Worm (Caenorhabditis elegans) whole organism, L4 larva: ENCODE measurements around the gene F09D12.2.

Source experiments
- ZK546.5 ChIP-seq, 2 experiments: sonication (generic microtip); optimal IDR thresholded peaks; 2 replicates each; lab custom pipeline; 2017; ENCODE audit warnings: missing biosample characterization in 2 of 2, missing genetic modification characterization in 2 of 2
- ama-1 ChIP-seq: fragments of 150-350 bp; optimal IDR thresholded peaks from 2 replicates; lab custom pipeline; 2014; ENCODE audit warnings: inconsistent platforms, mixed read lengths
- dmd-8 ChIP-seq: fragments of 200-800 bp; sonication (Bioruptor generic); IDR thresholded peaks from 2 replicates; pipeline ENCODE4 v1.3.6; 2022; ENCODE audit warnings: missing genetic modification characterization, missing compliant biosample characterization
- dve-1 ChIP-seq: sonication (generic microtip); optimal IDR thresholded peaks from 2 replicates; lab custom pipeline; 2017; ENCODE audit warnings: antibody characterized with exemption, mild to moderate bottlenecking, missing genetic modification characterization, missing compliant biosample characterization; ENCODE audit not compliant: insufficient read depth
- egl-27 ChIP-seq: sonication (generic microtip); optimal IDR thresholded peaks from 3 replicates; lab custom pipeline; 2017; ENCODE audit warnings: missing biosample characterization, missing genetic modification reagents, missing genetic modification characterization
- jun-1 ChIP-seq: fragments of 150-350 bp; optimal IDR thresholded peaks from 2 replicates; lab custom pipeline; 2014; ENCODE audit warnings: missing biosample characterization, missing genetic modification reagents, missing genetic modification characterization
- mdl-1 ChIP-seq, 2 experiments: fragments of 150-350 bp in 1 of 2; sonication (generic microtip) in 1 of 2; optimal IDR thresholded peaks; 2 replicates each; lab custom pipeline; 2014 to 2017; ENCODE audit warnings: missing biosample characterization in 2 of 2, missing genetic modification characterization in 2 of 2
- mep-1 ChIP-seq: fragments of 150-350 bp; sonication (generic microtip); optimal IDR thresholded peaks from 3 replicates; lab custom pipeline; 2014; ENCODE audit warnings: missing biosample characterization, missing genetic modification characterization
- nhr-10 ChIP-seq: fragments of 150-350 bp; optimal IDR thresholded peaks from 2 replicates; lab custom pipeline; 2014; ENCODE audit warnings: missing biosample characterization, missing genetic modification characterization
- nhr-42 ChIP-seq: fragments of 200-800 bp; sonication (Bioruptor generic); IDR thresholded peaks from 2 replicates; pipeline ENCODE4 v1.3.6; 2022; ENCODE audit warnings: missing genetic modification characterization, missing compliant biosample characterization
- pqm-1 ChIP-seq: sonication (generic microtip); optimal IDR thresholded peaks from 2 replicates; lab custom pipeline; 2017; ENCODE audit warnings: missing biosample characterization, missing genetic modification characterization
- saeg-2 ChIP-seq: fragments of 200-800 bp; sonication (Bioruptor generic); IDR thresholded peaks from 2 replicates; pipeline ENCODE4 v1.3.6; 2022; ENCODE audit warnings: missing genetic modification reagents, missing genetic modification characterization, missing compliant biosample characterization
- tra-1 ChIP-seq: fragments of 200-800 bp; sonication (Bioruptor generic); IDR thresholded peaks from 2 replicates; pipeline ENCODE4 v1.3.6; 2022; ENCODE audit warnings: missing genetic modification reagents, missing genetic modification characterization, missing compliant biosample characterization

ce11 chrIV:3415383-3415782 is 28.6 kb downstream of the F09D12.2 start, which contains the start of gene lgc-9:
- TF ChIP-seq mep-1 (tag; lab: Kevin White, UChicago) (no peak), mdl-1 (tag; optimal IDR thresholded peaks at IDR 0.05; lab: Kevin White, UChicago) (no peak), dve-1 (tag; lab: Kevin White, UChicago) (no peak), ZK546.5 (tag; optimal IDR thresholded peaks at IDR 0.05; lab: Kevin White, UChicago) (no peak), dmd-8 (GFP tag; lab: Robert Waterston, UW) (no peak), tra-1 (GFP tag; lab: Robert Waterston, UW) (no peak), ama-1 (lab: Kevin White, UChicago) (no peak), egl-27 (no peak), nhr-10 (tag; lab: Kevin White, UChicago) (no peak), nhr-42 (no peak), jun-1 (no peak), saeg-2 (GFP tag; lab: Robert Waterston, UW) (no peak), pqm-1 (tag; lab: Kevin White, UChicago) (no peak)
